In the genomic region with DNA sequence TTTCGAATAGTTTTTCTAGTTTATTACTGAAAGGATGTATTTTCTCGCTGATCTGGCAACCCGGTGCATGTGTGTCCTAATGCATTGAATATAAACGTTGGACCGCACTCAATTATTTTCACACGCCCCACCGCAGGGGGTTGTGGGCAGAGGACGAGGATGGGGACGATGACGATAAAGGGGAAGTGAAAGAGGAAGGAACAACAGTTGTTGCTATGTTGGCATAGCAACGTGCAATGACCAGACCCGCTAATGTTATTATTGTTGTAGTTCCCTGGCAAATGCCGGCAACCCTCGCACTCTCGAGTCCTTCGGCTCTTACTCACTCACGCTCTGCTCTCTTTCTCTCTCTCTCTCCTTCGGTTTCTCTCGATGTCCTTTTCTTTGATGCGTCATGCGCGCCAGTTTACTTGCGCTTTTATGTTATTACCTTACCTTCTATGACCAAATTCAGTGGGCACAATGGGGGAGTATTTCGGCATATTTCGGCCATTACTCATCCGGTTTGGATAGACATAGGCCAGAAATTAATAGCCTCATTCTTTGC, we compare ENCODE assay signal across 1 fruit fly cellular context.
TF ChIP-seq lines count a peak whose summit lies in the region.

No protein-coding gene starts in this region.

TF ChIP-seq in whole organism, embryonic, 481 proteins besides CTCF, POLR2A, EP300 and RAD21 (continued from another document):
- TF ChIP-seq CG9817 (tag; optimal IDR thresholded peaks at IDR 0.05; lab: Kevin White, UChicago) = no peak
- TF ChIP-seq CG1832 (GFP tag; optimal IDR thresholded peaks at IDR 0.05; lab: Kevin White, UChicago) = peak; percentile 27
- TF ChIP-seq CG12104 (GFP tag; optimal IDR thresholded peaks at IDR 0.05; lab: Kevin White, UChicago) = no peak
- no peak for TF ChIP-seq hth (optimal IDR thresholded peaks at IDR 0.05; lab: Kevin White, UChicago)
- no peak for TF ChIP-seq CG4707 (GFP tag; optimal IDR thresholded peaks at IDR 0.05; lab: Kevin White, UChicago)
- TF ChIP-seq Trl (optimal IDR thresholded peaks at IDR 0.05; lab: Kevin White, UChicago) = peak; percentile 71 to 73
- no peak for TF ChIP-seq Trl (GFP tag; optimal IDR thresholded peaks at IDR 0.05; lab: Kevin White, UChicago)
- TF ChIP-seq CG3065 (GFP tag; optimal IDR thresholded peaks at IDR 0.05; lab: Kevin White, UChicago) = no peak
- TF ChIP-seq B-H2 (GFP tag; optimal IDR thresholded peaks at IDR 0.05; lab: Kevin White, UChicago) = no peak
- no peak for TF ChIP-seq mld (GFP tag; IDR thresholded peaks at IDR 0.05; lab: Robert Waterston, UW; ENCODE audit: partially characterized antibody)
- TF ChIP-seq CG32532 (GFP tag; IDR thresholded peaks at IDR 0.05; lab: Robert Waterston, UW) = no peak
- TF ChIP-seq Rfx (GFP tag; IDR thresholded peaks at IDR 0.05; lab: Robert Waterston, UW) = peak; percentile 76
- no peak for TF ChIP-seq sim (GFP tag; IDR thresholded peaks at IDR 0.05; lab: Robert Waterston, UW)
- no peak for TF ChIP-seq PHDP (tag; optimal IDR thresholded peaks at IDR 0.05; lab: Kevin White, UChicago)
- TF ChIP-seq seq (GFP tag; IDR thresholded peaks at IDR 0.05; lab: Robert Waterston, UW) = peak; percentile 14; the same call in 1 of the 2 replicates
